Fruit fly (Drosophila melanogaster) whole organism, embryonic: ENCODE measurements around the gene p-cup.
A peak's percentile ranks its signal among the peaks of the same experiment; 100 is the strongest.

ENCODE experiments used
- CG10565 ChIP-seq: fragments of 200-800 bp; sonication (Bioruptor generic); optimal IDR thresholded peaks from 3 replicates; lab custom pipeline; 2016; ENCODE audit warnings: missing biosample characterization, mild to moderate bottlenecking, missing genetic modification characterization
- CG10959 ChIP-seq: fragments of 200-800 bp; sonication (Bioruptor generic); IDR thresholded peaks from 2 replicates; pipeline ENCODE4 v1.3.6; 2022; ENCODE audit warnings: missing biosample characterization, missing genetic modification characterization
- CG11247 ChIP-seq: fragments of 200-800 bp; sonication (Bioruptor generic); IDR thresholded peaks from 2 replicates; pipeline ENCODE4 v1.3.6; 2022; ENCODE audit warnings: missing biosample characterization, missing genetic modification characterization
- CG11504 ChIP-seq: fragments of 200-800 bp; sonication (Bioruptor generic); optimal IDR thresholded peaks from 3 replicates; lab custom pipeline; 2019; ENCODE audit warnings: missing biosample characterization, mild to moderate bottlenecking, missing genetic modification characterization, moderate library complexity
- CG12236 ChIP-seq: fragments of 200-800 bp; sonication (Bioruptor generic); optimal IDR thresholded peaks from 2 replicates; lab custom pipeline; 2016; ENCODE audit warnings: missing biosample characterization, missing genetic modification characterization
- CG12744 ChIP-seq: fragments of 200-800 bp; sonication (Bioruptor generic); optimal IDR thresholded peaks from 2 replicates; lab custom pipeline; 2016; ENCODE audit warnings: missing biosample characterization, missing genetic modification characterization
- CG13894 ChIP-seq: fragments of 200-800 bp; sonication (Bioruptor generic); optimal IDR thresholded peaks from 3 replicates; lab custom pipeline; 2018; ENCODE audit warnings: missing biosample characterization, mild to moderate bottlenecking, missing genetic modification characterization, moderate library complexity
- CG15073 ChIP-seq: fragments of 200-800 bp; sonication (Bioruptor generic); optimal IDR thresholded peaks from 2 replicates; lab custom pipeline; 2016; ENCODE audit warnings: missing biosample characterization, missing genetic modification characterization
- CG15269 ChIP-seq: fragments of 200-800 bp; sonication (Bioruptor generic); optimal IDR thresholded peaks from 2 replicates; lab custom pipeline; 2018; ENCODE audit warnings: missing biosample characterization, mild to moderate bottlenecking, missing genetic modification characterization, moderate library complexity
- CG15479 ChIP-seq: fragments of 200-800 bp; sonication (Bioruptor generic); optimal IDR thresholded peaks from 3 replicates; lab custom pipeline; 2019; ENCODE audit warnings: missing biosample characterization, mild to moderate bottlenecking, missing genetic modification characterization, moderate library complexity
- CG18011 ChIP-seq: fragments of 200-800 bp; sonication (Bioruptor generic); optimal IDR thresholded peaks from 2 replicates; lab custom pipeline; 2017; ENCODE audit warnings: missing biosample characterization, missing genetic modification characterization, mild to moderate bottlenecking, moderate library complexity, missing genotype
- CG2712 ChIP-seq: fragments of 200-800 bp; optimal IDR thresholded peaks from 3 replicates; lab custom pipeline; 2019; ENCODE audit warnings: missing biosample characterization, mild to moderate bottlenecking, missing genetic modification characterization, moderate library complexity
- CG4820 ChIP-seq: fragments of 200-800 bp; sonication (Bioruptor generic); optimal IDR thresholded peaks from 3 replicates; lab custom pipeline; 2016; ENCODE audit warnings: missing biosample characterization, missing genetic modification characterization
- CG8281 ChIP-seq: fragments of 200-800 bp; sonication (Bioruptor generic); optimal IDR thresholded peaks from 2 replicates; lab custom pipeline; 2018; ENCODE audit warnings: missing biosample characterization, mild to moderate bottlenecking, missing genetic modification characterization, moderate library complexity
- CG9215 ChIP-seq: fragments of 200-800 bp; sonication (Bioruptor generic); IDR thresholded peaks from 2 replicates; pipeline ENCODE4 v1.3.6; 2022; ENCODE audit warnings: missing biosample characterization, missing genetic modification characterization
- CoRest ChIP-seq: fragments of 200-800 bp; sonication (Bioruptor generic); optimal IDR thresholded peaks from 3 replicates; lab custom pipeline; 2018; ENCODE audit warnings: missing biosample characterization, mild to moderate bottlenecking, missing genetic modification characterization, moderate library complexity
- CrebB ChIP-seq: fragments of 200-800 bp; sonication (Bioruptor generic); optimal IDR thresholded peaks from 3 replicates; lab custom pipeline; 2018; ENCODE audit warnings: missing biosample characterization, mild to moderate bottlenecking, missing genetic modification characterization
- D ChIP-seq, 2 experiments: fragments of 200-800 bp in 1 of 2; fragments of >200 bp in 1 of 2; sonication (Bioruptor generic) in 1 of 2; optimal IDR thresholded peaks; 2 replicates in 1 of 2; 3 replicates in 1 of 2; lab custom pipeline; 2017; ENCODE audit warnings: mild to moderate bottlenecking in 1 of 2, missing biosample characterization in 1 of 2, missing genetic modification characterization in 1 of 2, missing genetic modification reagents in 1 of 2
- Dip3 ChIP-seq: fragments of 200-800 bp; sonication (Bioruptor generic); optimal IDR thresholded peaks from 3 replicates; lab custom pipeline; 2016; ENCODE audit warnings: missing biosample characterization, missing genetic modification characterization
- Fer1 ChIP-seq: fragments of 200-800 bp; sonication (Bioruptor generic); optimal IDR thresholded peaks from 2 replicates; lab custom pipeline; 2017; ENCODE audit warnings: missing biosample characterization, mild to moderate bottlenecking, missing genetic modification characterization
- HLH4C ChIP-seq: fragments of 200-800 bp; sonication (Bioruptor generic); IDR thresholded peaks from 3 replicates; pipeline ENCODE4 v1.3.6; 2022; ENCODE audit warnings: missing biosample characterization, missing genetic modification characterization; ENCODE audit not compliant: partially characterized antibody
- HLHmδ ChIP-seq: fragments of 200-800 bp; sonication (Bioruptor generic); optimal IDR thresholded peaks from 2 replicates; lab custom pipeline; 2018; ENCODE audit warnings: missing biosample characterization, mild to moderate bottlenecking, missing genetic modification characterization, moderate library complexity
- Hr39 ChIP-seq: fragments of >200 bp; optimal IDR thresholded peaks from 2 replicates; lab custom pipeline; 2017
- Med ChIP-seq: fragments of 200-800 bp; sonication (Bioruptor generic); peaks from one replicate; lab custom pipeline; 2016; ENCODE audit warnings: missing biosample characterization, missing genetic modification characterization, mild to moderate bottlenecking, inconsistent platforms, moderate library complexity
- Mes4 ChIP-seq: fragments of 200-800 bp; sonication (Bioruptor generic); optimal IDR thresholded peaks from 2 replicates; lab custom pipeline; 2016; ENCODE audit warnings: missing biosample characterization, missing genetic modification characterization
- NC2β ChIP-seq: fragments of 200-800 bp; sonication (Bioruptor generic); optimal IDR thresholded peaks from 2 replicates; lab custom pipeline; 2016; ENCODE audit warnings: missing biosample characterization, missing genetic modification characterization
- NFAT ChIP-seq: fragments of 200-800 bp; sonication (Bioruptor generic); IDR thresholded peaks from 2 replicates; pipeline ENCODE4 v1.3.6; 2022; ENCODE audit warnings: missing biosample characterization, missing genetic modification characterization
- Poxn ChIP-seq: fragments of 200-800 bp; sonication (Bioruptor generic); IDR thresholded peaks from 2 replicates; pipeline ENCODE4 v1.3.6; 2022; ENCODE audit warnings: missing biosample characterization, missing genetic modification characterization
- Sox100B ChIP-seq: fragments of 200-800 bp; sonication (Bioruptor generic); optimal IDR thresholded peaks from 3 replicates; lab custom pipeline; 2018; ENCODE audit warnings: missing biosample characterization, mild to moderate bottlenecking, missing genetic modification characterization
- Sry-β ChIP-seq: fragments of 200-800 bp; sonication (Bioruptor generic); optimal IDR thresholded peaks from 2 replicates; lab custom pipeline; 2018; ENCODE audit warnings: missing biosample characterization, mild to moderate bottlenecking, missing genetic modification characterization, moderate library complexity
- Taf1 ChIP-seq: fragments of 200-800 bp; sonication (Bioruptor generic); IDR thresholded peaks from 2 replicates; pipeline ENCODE4 v1.3.6; 2022; ENCODE audit warnings: missing biosample characterization, missing genetic modification characterization
- bsh ChIP-seq, 2 experiments: fragments of 200-800 bp; sonication (Bioruptor generic); optimal IDR thresholded peaks; 2 replicates each; lab custom pipeline; 2017 to 2018; ENCODE audit warnings: mild to moderate bottlenecking in 2 of 2, missing biosample characterization in 2 of 2, missing genetic modification characterization in 2 of 2, moderate library complexity in 1 of 2
- da ChIP-seq: fragments of 200-800 bp; sonication (Bioruptor generic); optimal IDR thresholded peaks from 2 replicates; lab custom pipeline; 2016; ENCODE audit warnings: missing biosample characterization, missing genetic modification characterization
- dan ChIP-seq: fragments of 200-800 bp; sonication (Bioruptor generic); IDR thresholded peaks from 2 replicates; pipeline ENCODE4 v1.3.6; 2022; ENCODE audit warnings: missing biosample characterization, missing genetic modification characterization
- dmrt99B ChIP-seq: fragments of 200-800 bp; sonication (Bioruptor generic); optimal IDR thresholded peaks from 2 replicates; lab custom pipeline; 2018; ENCODE audit warnings: missing biosample characterization, mild to moderate bottlenecking, missing genetic modification characterization, moderate library complexity
- eve ChIP-seq, 2 experiments: fragments of >200 bp; optimal IDR thresholded peaks; 2 replicates each; lab custom pipeline; 2017; ENCODE audit warnings: missing biosample characterization in 2 of 2, missing genetic modification characterization in 2 of 2
- fd102C ChIP-seq: fragments of 200-800 bp; sonication (Bioruptor generic); optimal IDR thresholded peaks from 2 replicates; lab custom pipeline; 2018; ENCODE audit warnings: missing biosample characterization, mild to moderate bottlenecking, missing genetic modification characterization, moderate library complexity
- klu ChIP-seq: fragments of 200-800 bp; sonication (Bioruptor generic); IDR thresholded peaks from 2 replicates; pipeline ENCODE4 v1.3.6; 2022; ENCODE audit warnings: missing biosample characterization, missing genetic modification characterization
- lmd ChIP-seq: fragments of 200-800 bp; sonication (Bioruptor generic); IDR thresholded peaks from 2 replicates; pipeline ENCODE4 v1.3.6; 2022; ENCODE audit warnings: missing biosample characterization, missing genetic modification characterization
- lov ChIP-seq, 2 experiments: fragments of 200-800 bp in 1 of 2; fragments of >200 bp in 1 of 2; sonication (Bioruptor generic) in 1 of 2; IDR thresholded peaks in 1 of 2; optimal IDR thresholded peaks in 1 of 2; 2 replicates in 1 of 2; 3 replicates in 1 of 2; pipeline versions ENCODE4 v1.3.6 to Lab custom; 2017 to 2022; ENCODE audit warnings: missing biosample characterization in 1 of 2, missing genetic modification characterization in 1 of 2
- mirr ChIP-seq: fragments of 200-800 bp; sonication (Bioruptor generic); optimal IDR thresholded peaks from 3 replicates; lab custom pipeline; 2018; ENCODE audit warnings: missing biosample characterization, mild to moderate bottlenecking, missing genetic modification characterization
- pho ChIP-seq: fragments of 200-800 bp; sonication (Bioruptor generic); optimal IDR thresholded peaks from 2 replicates; lab custom pipeline; 2016; ENCODE audit warnings: missing biosample characterization, missing genetic modification characterization
- row ChIP-seq: fragments of 200-800 bp; sonication (Bioruptor generic); IDR thresholded peaks from 3 replicates; pipeline ENCODE4 v1.3.6; 2022; ENCODE audit warnings: missing biosample characterization, missing genetic modification characterization
- sima ChIP-seq: fragments of 200-800 bp; sonication (Bioruptor generic); optimal IDR thresholded peaks from 2 replicates; lab custom pipeline; 2016; ENCODE audit warnings: missing biosample characterization, missing genetic modification characterization
- tgo ChIP-seq: fragments of 200-800 bp; sonication (Bioruptor generic); IDR thresholded peaks from 3 replicates; pipeline ENCODE4 v1.3.6; 2022; ENCODE audit warnings: missing biosample characterization, missing genetic modification characterization
- tll ChIP-seq, 2 experiments: fragments of 200-800 bp in 1 of 2; fragments of >200 bp in 1 of 2; sonication (Bioruptor generic) in 1 of 2; optimal IDR thresholded peaks; 2 replicates each; lab custom pipeline; 2017 to 2019; ENCODE audit warnings: missing biosample characterization in 2 of 2, missing genetic modification characterization in 2 of 2, mild to moderate bottlenecking in 1 of 2, moderate library complexity in 1 of 2
- twi ChIP-seq: fragments of 200-800 bp; optimal IDR thresholded peaks from 2 replicates; lab custom pipeline; 2019; ENCODE audit warnings: missing biosample characterization, mild to moderate bottlenecking, missing genetic modification characterization, moderate library complexity
- unc-4 ChIP-seq: fragments of 200-800 bp; sonication (Bioruptor generic); IDR thresholded peaks from 2 replicates; pipeline ENCODE4 v1.3.6; 2022; ENCODE audit warnings: missing biosample characterization, missing genetic modification characterization; ENCODE audit not compliant: partially characterized antibody
- usp ChIP-seq: fragments of >200 bp; optimal IDR thresholded peaks from 2 replicates; lab custom pipeline; 2017; ENCODE audit warnings: missing biosample characterization, missing genetic modification characterization
- zen ChIP-seq: fragments of 200-800 bp; sonication (Bioruptor generic); optimal IDR thresholded peaks from 3 replicates; lab custom pipeline; 2018; ENCODE audit warnings: missing biosample characterization, mild to moderate bottlenecking, missing genetic modification characterization, moderate library complexity

Gene p-cup

dm6 chrX:17493635-17494296 is 45.2 kb upstream of the p-cup start:
- TF ChIP-seq CG11247 (GFP tag; lab: Robert Waterston, UW): no peak
- TF ChIP-seq eve (GFP tag; optimal IDR thresholded peaks at IDR 0.05; lab: Kevin White, UChicago): no peak
- no peak for TF ChIP-seq Sry-β (GFP tag; lab: Kevin White, UChicago)
- no peak for TF ChIP-seq Hr39
- TF ChIP-seq Taf1 (GFP tag; lab: Robert Waterston, UW): no peak
- TF ChIP-seq CG15479 (GFP tag; lab: Kevin White, UChicago): no peak
- no peak for TF ChIP-seq fd102C
- no peak for TF ChIP-seq CG11504 (tag; lab: Kevin White, UChicago)
- no peak for TF ChIP-seq usp
- TF ChIP-seq CG9215 (GFP tag; lab: Robert Waterston, UW): no peak
- TF ChIP-seq NC2β (GFP tag; lab: Kevin White, UChicago): no peak
- no peak for TF ChIP-seq CoRest (tag; lab: Kevin White, UChicago)
- TF ChIP-seq Med (GFP tag; lab: Kevin White, UChicago): no peak
- TF ChIP-seq row: peak; percentile 36; the same call in 1 of the 3 replicates
- no peak for TF ChIP-seq Mes4 (GFP tag; lab: Kevin White, UChicago)
- TF ChIP-seq CG15073 (GFP tag; lab: Kevin White, UChicago): no peak
- no peak for TF ChIP-seq tll (GFP tag; optimal IDR thresholded peaks at IDR 0.05; lab: Kevin White, UChicago)
- TF ChIP-seq CG8281 (tag; lab: Kevin White, UChicago): peak; percentile 98
- TF ChIP-seq CG10959 (GFP tag; lab: Robert Waterston, UW): no peak
- no peak for TF ChIP-seq mirr (GFP tag; lab: Kevin White, UChicago)
- no peak for TF ChIP-seq tgo (GFP tag; lab: Robert Waterston, UW)
- TF ChIP-seq pho (GFP tag; lab: Kevin White, UChicago): no peak
- TF ChIP-seq Sox100B: no peak
- peak; percentile 20 for TF ChIP-seq CG2712 (tag; lab: Kevin White, UChicago)
- TF ChIP-seq Fer1 (GFP tag; lab: Kevin White, UChicago): no peak
- no peak for TF ChIP-seq Poxn (GFP tag; lab: Robert Waterston, UW)
- no peak for TF ChIP-seq CG10565 (GFP tag; lab: Kevin White, UChicago)
- TF ChIP-seq dan (GFP tag; lab: Robert Waterston, UW): no peak
- no peak for TF ChIP-seq NFAT (GFP tag; lab: Robert Waterston, UW)
- no peak for TF ChIP-seq sima (GFP tag; lab: Kevin White, UChicago)
- no peak for TF ChIP-seq lmd
- no peak for TF ChIP-seq CG12744 (GFP tag; lab: Kevin White, UChicago)
- TF ChIP-seq dmrt99B (tag; lab: Kevin White, UChicago): no peak
- no peak for TF ChIP-seq CrebB (tag; lab: Kevin White, UChicago)
- TF ChIP-seq CG4820: no peak
- no peak for TF ChIP-seq CG18011 (GFP tag; lab: Kevin White, UChicago)
- no peak for TF ChIP-seq D (optimal IDR thresholded peaks at IDR 0.05; lab: Kevin White, UChicago)
- TF ChIP-seq D (GFP tag; optimal IDR thresholded peaks at IDR 0.05; lab: Kevin White, UChicago): no peak
- TF ChIP-seq Dip3 (GFP tag; lab: Kevin White, UChicago): no peak
- no peak for TF ChIP-seq HLHmδ
- TF ChIP-seq klu (GFP tag; lab: Robert Waterston, UW): no peak
- TF ChIP-seq HLH4C: peak; percentile 58
- TF ChIP-seq bsh (GFP tag; optimal IDR thresholded peaks at IDR 0.05; lab: Kevin White, UChicago): no peak
- TF ChIP-seq da (GFP tag; lab: Kevin White, UChicago): no peak
- no peak for TF ChIP-seq CG15269 (tag; lab: Kevin White, UChicago)
- no peak for TF ChIP-seq unc-4 (GFP tag; lab: Robert Waterston, UW)
- TF ChIP-seq zen (tag; lab: Kevin White, UChicago): no peak
- no peak for TF ChIP-seq CG13894 (tag; lab: Kevin White, UChicago)
- TF ChIP-seq twi: no peak
- TF ChIP-seq CG12236 (GFP tag; lab: Kevin White, UChicago): no peak
- no peak for TF ChIP-seq lov (optimal IDR thresholded peaks at IDR 0.05; lab: Kevin White, UChicago)
- no peak for TF ChIP-seq lov (GFP tag; IDR thresholded peaks at IDR 0.05; lab: Robert Waterston, UW)
